Fruit fly (Drosophila melanogaster): Measurements from ENCODE around the gene Lcp65Af.
"Not testable (repeated sequence)": the region's sequence is repeated elsewhere in the genome, so short reads cannot be mapped to it uniquely, and the experiment has no call there.

Gene Lcp65Af

dm6 chr3L:6152531-6152930 lies 15.9 kb upstream of the Lcp65Af start, which contains the start of gene Acp65Aa:
Acp65Aa (minus strand) TSS chr3L:6152745.
- TF ChIP-seq gl (tag; optimal IDR thresholded peaks at IDR 0.05) (no peak), Snoo (tag; optimal IDR thresholded peaks at IDR 0.05) (no peak), Ets98B (GFP tag; IDR thresholded peaks at IDR 0.05) (no peak), CG8159 (tag; optimal IDR thresholded peaks at IDR 0.05) (no peak), Pif1B (GFP tag; optimal IDR thresholded peaks at IDR 0.05) (no peak), CG13204 (GFP tag; optimal IDR thresholded peaks at IDR 0.05) (no peak), CG15710 (tag; optimal IDR thresholded peaks at IDR 0.05) (no peak), CG9948 (tag; optimal IDR thresholded peaks at IDR 0.05) (no peak), CG4496 (GFP tag; IDR thresholded peaks at IDR 0.05) (no peak), EcR (GFP tag; optimal IDR thresholded peaks at IDR 0.05) (no peak), CG10348 (GFP tag; IDR thresholded peaks at IDR 0.05) (no peak), CG8301 (tag; optimal IDR thresholded peaks at IDR 0.05) (no peak), fd96Ca (GFP tag; IDR thresholded peaks at IDR 0.05) (no peak), CG17806 (tag; optimal IDR thresholded peaks at IDR 0.05) (no peak), Pif1A (GFP tag; optimal IDR thresholded peaks at IDR 0.05) (no peak), D1 (tag; optimal IDR thresholded peaks at IDR 0.05) (no peak), CG34367 (tag; optimal IDR thresholded peaks at IDR 0.05) (no peak), rn (GFP tag; IDR thresholded peaks at IDR 0.05) (no peak)

- not testable (repeated sequence) for TF ChIP-seq Ets98B (GFP tag; IDR thresholded peaks at IDR 0.05); CG34367 (tag; optimal IDR thresholded peaks at IDR 0.05); CG15710 (tag; optimal IDR thresholded peaks at IDR 0.05)
These were observed 14.3 kb upstream of the Lcp65Af start, which contains the start of the genes Cpr65Ax2 and Lcp65Aa for dm6 chr3L:6150757-6151354. Cpr65Ax2 (minus strand) TSS chr3L:6150857. Lcp65Aa (plus strand) TSS chr3L:6151304.

- not testable (repeated sequence) for TF ChIP-seq EcR (GFP tag; optimal IDR thresholded peaks at IDR 0.05); CG9948 (tag; optimal IDR thresholded peaks at IDR 0.05); CG15710 (tag; optimal IDR thresholded peaks at IDR 0.05)
These were observed 12.7 kb upstream of the Lcp65Af start, which contains the start of gene Lcp65Ab1 for dm6 chr3L:6149248-6149647. Lcp65Ab1 (plus strand) TSS chr3L:6149548.

dm6 chr3L:6147887-6148286 lies 11.3 kb upstream of the Lcp65Af start, which contains the start of gene Cpr65Ax1:
Cpr65Ax1 (minus strand) TSS chr3L:6147987.
- TF ChIP-seq fd96Ca (GFP tag; IDR thresholded peaks at IDR 0.05); CG14655 (GFP tag; optimal IDR thresholded peaks at IDR 0.05); EcR (GFP tag; optimal IDR thresholded peaks at IDR 0.05): not testable (repeated sequence)

dm6 chr3L:6146374-6146773 lies 9.8 kb upstream of the Lcp65Af start, which contains the start of gene Lcp65Ab2:
Lcp65Ab2 (plus strand) TSS chr3L:6146674.
- not testable (repeated sequence) for TF ChIP-seq Ets98B (GFP tag; IDR thresholded peaks at IDR 0.05); Pif1B (GFP tag; optimal IDR thresholded peaks at IDR 0.05); CG9948 (tag; optimal IDR thresholded peaks at IDR 0.05)

dm6 chr3L:6144769-6145220 lies 8.2 kb upstream of the Lcp65Af start, which contains the start of gene Lcp65Ac:
Lcp65Ac (plus strand) TSS chr3L:6144819.
- TF ChIP-seq CG17806 (tag; optimal IDR thresholded peaks at IDR 0.05) (no peak), D1 (tag; optimal IDR thresholded peaks at IDR 0.05) (no peak), Pif1A (GFP tag; optimal IDR thresholded peaks at IDR 0.05) (no peak), Snoo (tag; optimal IDR thresholded peaks at IDR 0.05) (no peak), CG34367 (tag; optimal IDR thresholded peaks at IDR 0.05) (no peak), CG15710 (tag; optimal IDR thresholded peaks at IDR 0.05) (no peak), CG13204 (GFP tag; optimal IDR thresholded peaks at IDR 0.05) (no peak), gl (tag; optimal IDR thresholded peaks at IDR 0.05) (no peak), CG12605 (GFP tag; IDR thresholded peaks at IDR 0.05) (no peak), CG10348 (GFP tag; IDR thresholded peaks at IDR 0.05) (no peak), rn (GFP tag; IDR thresholded peaks at IDR 0.05) (no peak)

dm6 chr3L:6143188-6143755 lies 6.7 kb upstream of the Lcp65Af start, which contains the start of gene Lcp65Ad:
Lcp65Ad (plus strand) TSS chr3L:6143395.
- TF ChIP-seq EcR (GFP tag; optimal IDR thresholded peaks at IDR 0.05) (peak; percentile 36), CG8301 (tag; optimal IDR thresholded peaks at IDR 0.05) (no peak)

dm6 chr3L:6142313-6142712 lies 5.7 kb upstream of the Lcp65Af start, which contains the start of gene Cpr65Aw:
Cpr65Aw (minus strand) TSS chr3L:6142413.
- no peak for TF ChIP-seq CG9948 (tag; optimal IDR thresholded peaks at IDR 0.05)
- TF ChIP-seq CG8159 (tag; optimal IDR thresholded peaks at IDR 0.05): no peak
- no peak for TF ChIP-seq CG8301 (tag; optimal IDR thresholded peaks at IDR 0.05)
- TF ChIP-seq CG15710 (tag; optimal IDR thresholded peaks at IDR 0.05): no peak
- TF ChIP-seq rn (GFP tag; IDR thresholded peaks at IDR 0.05): no peak
- TF ChIP-seq Pif1A (GFP tag; optimal IDR thresholded peaks at IDR 0.05): no peak
- no peak for TF ChIP-seq CG34367 (tag; optimal IDR thresholded peaks at IDR 0.05)
- TF ChIP-seq Snoo (tag; optimal IDR thresholded peaks at IDR 0.05): no peak
- TF ChIP-seq CG14655 (GFP tag; optimal IDR thresholded peaks at IDR 0.05): no peak
- TF ChIP-seq Pif1B (GFP tag; optimal IDR thresholded peaks at IDR 0.05): no peak
- TF ChIP-seq Ets98B (GFP tag; IDR thresholded peaks at IDR 0.05): no peak
- no peak for TF ChIP-seq D1 (tag; optimal IDR thresholded peaks at IDR 0.05)
- no peak for TF ChIP-seq CG17806 (tag; optimal IDR thresholded peaks at IDR 0.05)
- TF ChIP-seq CG10348 (GFP tag; IDR thresholded peaks at IDR 0.05): no peak

Data from whole organism, pupa.